Worm (Caenorhabditis elegans) whole organism, dauer: ENCODE results near the gene R07E5.15.

ENCODE experiments used
- unc-62 ChIP-seq: sonication (generic microtip); optimal IDR thresholded peaks from 2 replicates; lab custom pipeline; 2017; ENCODE audit warnings: missing biosample characterization, missing genetic modification reagents, missing genetic modification characterization

Gene R07E5.15

ce11 chrIII:4390421-4390820, 10.8 kb upstream of the R07E5.15 start:
- no peak for TF ChIP-seq unc-62 (GFP tag; lab: Kevin White, UChicago)

DNA sequence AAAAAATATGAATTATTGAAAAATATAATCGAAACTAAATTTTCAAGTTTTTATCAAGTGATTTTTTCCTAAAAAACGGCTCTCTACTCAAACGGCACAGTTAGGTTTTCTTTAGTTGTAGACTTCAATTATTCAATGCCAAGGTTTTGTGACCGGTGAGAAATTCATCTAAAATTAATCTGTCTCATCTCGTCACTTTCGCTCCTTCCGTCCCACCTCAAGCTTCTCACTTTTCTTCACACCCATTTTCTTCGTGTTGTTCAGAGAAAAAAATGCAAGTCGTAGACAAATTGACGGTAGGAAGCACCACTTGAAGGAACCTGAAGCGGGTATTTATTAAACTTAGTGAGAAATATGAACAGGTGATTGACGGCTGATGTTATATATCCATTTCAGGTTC, 9.9 kb upstream of the R07E5.15 start:
- no peak for TF ChIP-seq unc-62 (GFP tag; lab: Kevin White, UChicago)

DNA sequence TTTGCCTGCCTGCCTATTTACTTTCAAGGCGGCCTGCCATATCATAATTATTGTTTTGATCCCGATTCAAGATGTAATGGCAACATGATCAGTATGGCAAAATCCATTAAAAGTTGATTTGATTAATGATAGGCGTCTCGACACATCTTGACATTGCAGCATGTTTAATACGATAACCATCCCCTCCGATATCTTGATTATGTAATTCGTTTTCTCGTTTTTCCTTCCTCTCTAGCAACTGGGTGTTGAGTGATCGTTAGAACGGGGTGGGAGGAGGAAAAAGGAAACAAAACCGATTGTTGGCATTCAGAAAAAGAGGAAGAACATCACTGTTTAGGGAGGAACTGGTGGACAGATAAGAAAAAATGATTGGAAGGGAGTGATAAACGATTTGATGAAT, 9.3 kb upstream of the R07E5.15 start:
- no peak for TF ChIP-seq unc-62 (GFP tag; lab: Kevin White, UChicago)

DNA sequence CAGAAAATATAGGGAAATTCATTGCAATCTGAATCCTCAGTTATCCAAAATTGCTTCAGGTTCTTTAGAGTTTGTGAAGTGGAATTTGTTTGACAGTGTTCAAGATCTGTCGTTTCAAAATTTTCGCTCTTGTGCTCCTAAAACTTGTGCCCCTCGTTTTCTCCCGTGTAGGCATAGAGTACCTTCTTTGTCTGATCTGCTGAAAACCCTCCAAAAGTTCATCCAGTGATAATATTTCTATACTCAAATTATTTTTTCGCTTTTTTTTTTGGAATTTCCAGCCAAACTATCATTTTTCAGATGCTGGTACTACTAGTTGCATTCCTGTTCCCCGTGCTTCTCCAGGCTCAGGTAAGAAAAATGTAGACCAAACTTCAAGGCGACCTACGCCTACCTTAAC, 6.7 kb upstream of the R07E5.15 start, which contains the start of gene R07E5.4:
TSS of gene R07E5.4 (plus strand) at position 301 of the 400 bp plus-strand sequence.
- TF ChIP-seq unc-62 (GFP tag; lab: Kevin White, UChicago) = no peak

ce11 chrIII:4395857-4396256, 5.4 kb upstream of the R07E5.15 start:
- TF ChIP-seq unc-62 (GFP tag; lab: Kevin White, UChicago) = no peak

DNA sequence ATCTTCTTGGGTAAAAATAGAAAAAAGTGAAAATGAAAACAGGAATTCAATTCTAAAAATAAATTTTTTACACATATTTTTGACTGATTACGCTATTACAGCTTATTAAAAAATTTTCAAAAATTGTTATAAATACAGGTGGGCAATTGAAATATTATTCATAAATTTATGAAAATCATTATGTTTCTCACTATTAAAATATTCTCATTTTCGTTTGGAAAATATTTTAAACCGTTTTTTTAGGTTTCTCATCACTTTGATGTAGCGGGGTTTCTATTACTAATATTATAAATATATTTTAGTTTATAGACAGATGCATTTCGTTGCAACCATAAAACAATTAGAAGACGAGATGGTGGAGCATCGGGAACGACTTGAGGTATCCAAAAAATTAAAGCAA, 4.1 kb upstream of the R07E5.15 start, which contains the start of gene R07E5.5:
TSS of gene R07E5.5 (plus strand) at position 301 of the 400 bp plus-strand sequence.
- no peak for TF ChIP-seq unc-62 (GFP tag; lab: Kevin White, UChicago)

DNA sequence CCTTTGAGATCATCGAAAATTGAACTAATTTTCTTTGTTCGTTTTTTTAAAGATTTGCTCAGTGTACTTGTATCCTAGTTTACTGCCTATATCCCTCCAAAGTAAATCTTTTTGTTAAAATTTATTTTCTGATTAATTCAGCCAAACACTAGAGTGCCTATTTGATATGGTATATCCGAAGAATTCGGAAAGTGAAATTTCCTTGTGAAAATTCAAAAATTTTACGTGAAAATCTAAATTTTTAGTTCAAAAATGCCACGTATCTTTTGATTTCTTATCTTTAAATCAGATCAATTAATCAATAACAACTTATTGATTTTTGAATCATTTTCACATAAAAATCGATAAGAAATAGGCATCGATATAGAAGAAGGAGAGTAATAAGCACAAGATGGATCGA, 2.8 kb upstream of the R07E5.15 start, which contains the start of gene R07E5.6:
TSS of gene R07E5.6 (plus strand) at position 301 of the 400 bp plus-strand sequence.
- TF ChIP-seq unc-62 (GFP tag; lab: Kevin White, UChicago) = no peak

DNA sequence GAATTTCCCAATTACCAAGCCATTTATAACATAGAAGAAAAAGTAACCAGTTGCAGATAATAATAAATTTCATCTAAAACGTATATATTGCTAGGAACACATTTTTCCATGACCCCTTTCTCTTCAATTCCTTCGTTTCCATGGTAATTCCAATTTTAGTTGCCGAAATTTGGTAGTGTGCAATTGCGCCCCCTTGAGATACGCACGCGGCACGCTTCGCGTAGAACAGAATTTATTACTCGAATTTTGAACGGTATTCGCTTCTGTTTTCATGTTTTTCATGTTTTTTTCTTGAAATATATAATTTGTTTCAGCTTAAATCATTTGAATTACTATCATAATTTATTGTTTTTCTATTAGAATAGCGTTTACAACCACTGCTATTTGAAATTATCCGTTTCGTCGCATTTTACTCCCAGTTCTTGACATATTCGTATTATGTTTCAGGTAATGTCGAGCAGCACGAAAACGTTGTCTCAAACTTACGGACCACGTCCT, 3.1 kb downstream of the R07E5.15 start, which contains the start of the genes R07E5.17 and snfc-5:
TSS of gene R07E5.17 (minus strand) at position 98 of the 498 bp plus-strand sequence.
TSS of gene snfc-5 (plus strand) at position 448 of the 498 bp plus-strand sequence.
- no peak for TF ChIP-seq unc-62 (GFP tag; lab: Kevin White, UChicago)

DNA sequence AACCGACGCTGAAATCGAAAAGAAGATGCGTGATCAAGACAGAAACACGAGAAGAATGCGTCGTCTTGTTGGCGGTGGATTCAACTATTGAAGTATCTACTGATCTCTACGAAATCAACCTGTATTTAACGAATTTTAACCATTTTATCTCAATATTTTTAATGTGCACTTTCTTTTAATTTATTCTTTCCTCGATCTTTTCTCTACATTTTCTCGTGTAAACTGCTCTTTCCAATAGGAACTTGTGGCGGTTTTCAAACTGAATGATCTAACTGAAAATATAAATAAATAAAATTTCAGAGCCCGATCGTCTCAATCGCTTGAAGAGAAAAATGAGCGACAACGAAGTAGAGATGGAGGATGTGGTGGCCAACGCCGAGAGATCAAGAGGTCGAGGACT, 4.7 kb downstream of the R07E5.15 start, which contains the start of gene rnp-4:
TSS of gene rnp-4 (plus strand) at position 301 of the 400 bp plus-strand sequence.
- no peak for TF ChIP-seq unc-62 (GFP tag; lab: Kevin White, UChicago)

- no peak for TF ChIP-seq unc-62 (GFP tag; lab: Kevin White, UChicago)
These were observed 5.9 kb downstream of the R07E5.15 start, which contains the start of gene prdx-3 for ce11 chrIII:4407144-4407543. TSS of gene prdx-3 (plus strand) at chrIII:4407444.

ce11 chrIII:4408251-4408650, 7.0 kb downstream of the R07E5.15 start, which contains the start of gene gpch-1:
TSS of gene gpch-1 (plus strand) at chrIII:4408551.
- no peak for TF ChIP-seq unc-62 (GFP tag; lab: Kevin White, UChicago)

DNA sequence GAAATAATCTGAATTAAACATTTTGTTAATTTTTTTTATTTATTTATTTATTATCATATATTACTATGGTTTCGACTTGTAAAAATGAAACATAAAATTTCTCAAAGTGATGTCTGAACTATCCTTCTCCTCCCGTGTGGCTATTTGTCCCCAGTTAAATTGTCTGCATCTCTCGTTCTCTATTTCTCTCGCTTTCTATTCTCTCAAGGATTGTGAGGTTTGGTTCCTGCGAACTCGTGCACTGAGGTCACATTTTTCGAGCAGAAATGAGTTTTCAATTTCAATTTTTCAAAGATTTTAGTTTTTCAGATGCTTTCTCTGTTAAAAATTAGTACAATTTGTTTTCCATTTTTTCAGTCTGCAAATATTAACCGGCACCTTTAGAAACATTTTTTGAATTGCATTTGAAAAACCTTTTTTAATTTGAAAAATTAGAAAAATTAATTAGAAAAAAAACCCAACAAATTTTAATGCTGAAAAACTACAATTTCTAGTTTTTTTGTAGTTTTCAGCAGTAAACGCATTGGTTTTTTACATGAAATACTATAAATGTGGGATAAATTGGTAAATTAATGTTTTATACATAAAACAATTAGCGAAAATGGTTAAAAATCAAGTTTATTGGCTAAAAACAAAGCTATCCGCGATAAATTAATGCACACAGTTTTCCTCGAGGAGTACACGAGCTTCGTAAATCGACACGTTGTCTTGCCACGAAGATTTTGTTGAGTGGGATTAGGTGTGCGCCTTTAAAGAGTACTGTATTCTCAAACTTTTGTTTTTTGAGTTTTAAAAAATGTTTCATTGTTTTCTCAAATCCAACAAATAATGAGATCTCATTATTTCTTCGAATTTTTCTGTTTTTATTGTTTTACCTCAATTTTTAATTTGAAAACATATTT, 11.1 kb downstream of the R07E5.15 start:
- no peak for TF ChIP-seq unc-62 (GFP tag; lab: Kevin White, UChicago)

DNA sequence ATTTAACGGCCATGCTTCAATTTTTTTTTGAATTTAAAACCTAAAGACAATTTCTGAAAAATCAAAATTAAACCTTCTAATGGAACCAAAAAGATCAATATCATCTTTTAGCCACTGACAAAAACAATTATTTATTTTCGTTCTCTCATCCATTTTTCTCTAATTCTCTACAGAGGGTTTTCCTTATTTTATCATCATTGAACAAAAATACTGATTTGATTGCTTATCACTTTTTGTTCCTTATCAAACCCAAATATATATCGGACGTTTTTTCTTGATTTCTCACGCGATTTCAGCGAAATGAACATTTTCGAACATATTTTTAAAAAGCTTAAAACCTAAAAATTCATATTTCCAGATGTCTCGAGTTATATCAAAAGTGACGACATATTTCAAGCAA, 11.9 kb downstream of the R07E5.15 start, which contains the start of gene mpc-1:
TSS of gene mpc-1 (plus strand) at position 359 of the 400 bp plus-strand sequence.
- no peak for TF ChIP-seq unc-62 (GFP tag; lab: Kevin White, UChicago)

DNA sequence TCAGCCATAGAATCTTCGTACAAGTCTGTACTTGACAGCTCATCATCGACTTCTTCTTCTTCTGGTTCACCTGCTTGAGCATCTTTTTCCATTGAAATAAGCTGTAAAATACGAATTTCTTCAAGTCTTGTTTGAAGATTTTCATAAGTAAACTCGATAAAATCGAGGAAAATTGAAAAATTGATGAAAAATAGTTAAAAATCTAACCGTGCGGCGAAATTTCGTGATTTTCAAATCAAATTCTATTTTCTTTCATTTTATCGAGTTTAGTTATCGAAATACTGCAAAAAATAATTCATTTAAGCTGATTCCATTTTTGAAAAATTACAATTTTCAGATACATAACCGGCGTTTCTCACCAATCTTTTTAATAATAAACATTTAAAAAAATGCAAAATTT, 13.9 kb downstream of the R07E5.15 start, which contains the start of gene R07E5.11:
TSS of gene R07E5.11 (minus strand) at position 101 of the 400 bp plus-strand sequence.
- no peak for TF ChIP-seq unc-62 (GFP tag; lab: Kevin White, UChicago)

ce11 chrIII:4417956-4418355, 16.7 kb downstream of the R07E5.15 start, which contains the start of the genes R07E5.19 and pdcd-2:
TSS of gene R07E5.19 (minus strand) at chrIII:4418056.
TSS of gene pdcd-2 (minus strand) at chrIII:4418057.
- no peak for TF ChIP-seq unc-62 (GFP tag; lab: Kevin White, UChicago)
